Fruit fly (Drosophila melanogaster): ENCODE data around the gene MTA1-like.

MTA1-like gene

dm6 chr3R:5622985-5623630, 25.4 kb downstream of the MTA1-like start (continued):
- no peak for TF ChIP-seq CG11247 (GFP tag; IDR thresholded peaks at IDR 0.05)
- no peak for TF ChIP-seq CG8765 (GFP tag; IDR thresholded peaks at IDR 0.05)
- peak; percentile 70 for TF ChIP-seq CG6683 (GFP tag; optimal IDR thresholded peaks at IDR 0.05)
- TF ChIP-seq Oaz (GFP tag; IDR thresholded peaks at IDR 0.05) = no peak
- TF ChIP-seq tx (GFP tag; optimal IDR thresholded peaks at IDR 0.05) = no peak
- no peak for TF ChIP-seq Lpt (GFP tag; optimal IDR thresholded peaks at IDR 0.05)
- peak; percentile 51 for TF ChIP-seq CG9876 (GFP tag; optimal IDR thresholded peaks at IDR 0.05)
- peak; percentile 79 for TF ChIP-seq Camta (GFP tag; optimal IDR thresholded peaks at IDR 0.05)
- peak; percentile 77 for TF ChIP-seq Kr (GFP tag; optimal IDR thresholded peaks at IDR 0.05)
- TF ChIP-seq Usf (GFP tag; optimal IDR thresholded peaks at IDR 0.05) = no peak
- TF ChIP-seq btn (GFP tag; optimal IDR thresholded peaks at IDR 0.05) = peak; percentile 62
- peak; percentile 33 for TF ChIP-seq ems (GFP tag; optimal IDR thresholded peaks at IDR 0.05)
- no peak for TF ChIP-seq Ssrp (tag; optimal IDR thresholded peaks at IDR 0.05)
- TF ChIP-seq zf30C (GFP tag; optimal IDR thresholded peaks at IDR 0.05) = peak; percentile 44
- TF ChIP-seq tin (GFP tag; optimal IDR thresholded peaks at IDR 0.05) = peak; percentile 56
- no peak for TF ChIP-seq CG3847 (GFP tag; IDR thresholded peaks at IDR 0.05)
- TF ChIP-seq HHEX (GFP tag; optimal IDR thresholded peaks at IDR 0.05) = peak; percentile 82
- TF ChIP-seq CG1233 (GFP tag; optimal IDR thresholded peaks at IDR 0.05) = peak; percentile 92
- no peak for TF ChIP-seq sna (GFP tag; IDR thresholded peaks at IDR 0.05; ENCODE audit: partially characterized antibody)
- TF ChIP-seq CG17361 (GFP tag; IDR thresholded peaks at IDR 0.05) = no peak
- TF ChIP-seq ro (GFP tag; IDR thresholded peaks at IDR 0.05) = no peak
- TF ChIP-seq sisA (GFP tag; IDR thresholded peaks at IDR 0.05) = no peak
- TF ChIP-seq fd64A (GFP tag; optimal IDR thresholded peaks at IDR 0.05) = peak; percentile 86
- TF ChIP-seq luna (GFP tag; optimal IDR thresholded peaks at IDR 0.05) = no peak
- TF ChIP-seq CG16813 (GFP tag; IDR thresholded peaks at IDR 0.05; ENCODE audit: partially characterized antibody) = no peak
- TF ChIP-seq CG16863 (GFP tag; optimal IDR thresholded peaks at IDR 0.05) = peak; percentile 71
- TF ChIP-seq CG10274 (GFP tag; optimal IDR thresholded peaks at IDR 0.05) = peak; percentile 11
- TF ChIP-seq p53 (GFP tag; optimal IDR thresholded peaks at IDR 0.05) = peak; percentile 49
- TF ChIP-seq CG31388 (GFP tag; optimal IDR thresholded peaks at IDR 0.05) = peak; percentile 40
- TF ChIP-seq Deaf1 (tag; optimal IDR thresholded peaks at IDR 0.05) = peak; percentile 37
- peak; percentile 52 for TF ChIP-seq shn (GFP tag; optimal IDR thresholded peaks at IDR 0.05)
- peak; percentile 64 for TF ChIP-seq CG17829 (tag; optimal IDR thresholded peaks at IDR 0.05)
- TF ChIP-seq aop (GFP tag; IDR thresholded peaks at IDR 0.05) = no peak
- TF ChIP-seq cg (GFP tag; optimal IDR thresholded peaks at IDR 0.05) = peak; percentile 83
- peak; percentile 72 for TF ChIP-seq CG5245 (GFP tag; optimal IDR thresholded peaks at IDR 0.05)
- no peak for TF ChIP-seq tna (GFP tag; IDR thresholded peaks at IDR 0.05; ENCODE audit: partially characterized antibody)
- TF ChIP-seq insv (GFP tag; optimal IDR thresholded peaks at IDR 0.05) = peak in 1 of 2 experiments; percentile 82
- TF ChIP-seq crol (GFP tag; IDR thresholded peaks at IDR 0.05) = no peak
- TF ChIP-seq pita (GFP tag; optimal IDR thresholded peaks at IDR 0.05) = no peak
- no peak for TF ChIP-seq CG10321 (GFP tag; IDR thresholded peaks at IDR 0.05)
- no peak for TF ChIP-seq CG4730 (GFP tag; IDR thresholded peaks at IDR 0.05)
- TF ChIP-seq pnt (GFP tag; optimal IDR thresholded peaks at IDR 0.05) = peak; percentile 48
- TF ChIP-seq Ada2b (GFP tag; IDR thresholded peaks at IDR 0.05) = no peak
- TF ChIP-seq Pdp1 (GFP tag; optimal IDR thresholded peaks at IDR 0.05) = peak; percentile 35 to 87
- peak; percentile 9 for TF ChIP-seq TFAM (GFP tag; optimal IDR thresholded peaks at IDR 0.05)
- TF ChIP-seq CG8089 (GFP tag; optimal IDR thresholded peaks at IDR 0.05) = peak; percentile 79
- no peak for TF ChIP-seq dimm (GFP tag; IDR thresholded peaks at IDR 0.05)
- TF ChIP-seq inv (GFP tag; IDR thresholded peaks at IDR 0.05; ENCODE audit: partially characterized antibody) = no peak
- TF ChIP-seq CG9817 (tag; optimal IDR thresholded peaks at IDR 0.05) = peak; percentile 42
- peak; percentile 83 for TF ChIP-seq gro (GFP tag; optimal IDR thresholded peaks at IDR 0.05)
- TF ChIP-seq CG7928 (GFP tag; optimal IDR thresholded peaks at IDR 0.05) = no peak
